Worm (Caenorhabditis elegans) whole organism, late embryonic: ENCODE results near the gene cgt-3.

Source experiments
- ama-1 ChIP-seq: fragments of 150-350 bp; optimal IDR thresholded peaks from 2 replicates; lab custom pipeline; 2014
- ceh-19 ChIP-seq: fragments of 200-800 bp; sonication (Bioruptor generic); optimal IDR thresholded peaks from 2 replicates; lab custom pipeline; 2018; ENCODE audit warnings: mild to moderate bottlenecking, missing genetic modification characterization, missing compliant biosample characterization
- dmd-4 ChIP-seq: sonication (generic microtip); optimal IDR thresholded peaks from 2 replicates; lab custom pipeline; 2016; ENCODE audit warnings: borderline replicate concordance, missing genetic modification characterization, missing compliant biosample characterization
- elt-4 ChIP-seq: sonication (generic microtip); optimal IDR thresholded peaks from 2 replicates; lab custom pipeline; 2016; ENCODE audit warnings: missing genetic modification characterization, missing compliant biosample characterization
- nhr-11 ChIP-seq: fragments of 150-350 bp; optimal IDR thresholded peaks from 2 replicates; lab custom pipeline; 2014; ENCODE audit warnings: missing biosample characterization, missing genetic modification characterization
- pha-4 ChIP-seq: fragments of 150-350 bp; optimal IDR thresholded peaks from 2 replicates; lab custom pipeline; 2018; ENCODE audit warnings: missing biosample characterization, missing genetic modification reagents, missing genetic modification characterization
- sdc-2 ChIP-seq: sonication (generic microtip); optimal IDR thresholded peaks from 2 replicates; lab custom pipeline; 2016; ENCODE audit warnings: missing genotype, missing genetic modification characterization, missing compliant biosample characterization
- syd-9 ChIP-seq: sonication (generic microtip); optimal IDR thresholded peaks from 2 replicates; lab custom pipeline; 2016; ENCODE audit warnings: mild to moderate bottlenecking, missing genetic modification characterization, moderate library complexity, missing compliant biosample characterization

DNA sequence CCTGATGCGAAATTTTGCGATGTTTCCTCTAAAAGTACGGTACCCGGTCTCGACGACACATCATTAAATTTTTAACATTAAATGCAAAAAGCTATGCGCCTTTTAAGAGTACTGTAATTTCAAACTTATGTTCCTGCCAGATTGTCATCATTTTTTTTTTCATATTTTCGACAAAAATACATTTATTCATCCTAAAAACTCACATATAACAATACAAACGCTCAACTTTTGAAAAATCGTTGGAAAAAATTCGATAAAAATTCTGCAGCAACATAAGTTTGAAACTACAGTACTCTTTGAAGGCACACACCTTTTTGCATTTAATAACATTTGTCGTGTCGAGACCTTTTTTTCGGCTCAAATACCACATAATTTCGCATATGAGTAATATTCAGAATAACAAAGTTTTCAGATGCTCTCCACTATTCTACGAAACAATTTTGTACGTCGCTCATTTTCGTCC lies 5.9 kb downstream of the cgt-3 start, which contains the start of gene frh-1:
- no peak for TF ChIP-seq nhr-11 (tag; lab: Kevin White, UChicago)
- TF ChIP-seq dmd-4, result no peak
- TF ChIP-seq syd-9, result no peak
- TF ChIP-seq sdc-2 (tag; lab: Kevin White, UChicago), result no peak
- TF ChIP-seq pha-4 (tag; lab: Kevin White, UChicago), result no peak
- TF ChIP-seq elt-4, result no peak
- no peak for TF ChIP-seq ceh-19 (GFP tag; lab: Kevin White, UChicago)
- no peak for TF ChIP-seq ama-1 (lab: Kevin White, UChicago)
